Worm (Caenorhabditis elegans): ENCODE measurements around the gene oac-24.

Gene oac-24

ce11 chrV:4687944-4688505 lies 22.5 kb upstream of the oac-24 start, which contains the start of gene K03B4.2:
TSS of gene K03B4.2 (plus strand) at chrV:4687994.
- TF ChIP-seq ceh-18 (tag; optimal IDR thresholded peaks at IDR 0.05) = no peak
- TF ChIP-seq fkh-10 (GFP tag; optimal IDR thresholded peaks at IDR 0.05) = no peak
- TF ChIP-seq odd-2 (tag; optimal IDR thresholded peaks at IDR 0.05) = no peak
- TF ChIP-seq unc-42 (tag; optimal IDR thresholded peaks at IDR 0.05) = no peak
- no peak for TF ChIP-seq ceh-14 (tag; optimal IDR thresholded peaks at IDR 0.05)
- no peak for TF ChIP-seq ceh-2 (tag; optimal IDR thresholded peaks at IDR 0.05)
- TF ChIP-seq rnt-1 (tag; optimal IDR thresholded peaks at IDR 0.05) = no peak
- no peak for TF ChIP-seq hlh-6 (tag; optimal IDR thresholded peaks at IDR 0.05)
- no peak for TF ChIP-seq ceh-48 (tag; optimal IDR thresholded peaks at IDR 0.05)
- no peak for TF ChIP-seq ref-2 (tag; optimal IDR thresholded peaks at IDR 0.05)
- no peak for TF ChIP-seq ceh-31 (tag; optimal IDR thresholded peaks at IDR 0.05)
- no peak for TF ChIP-seq K02D7.2 (tag; optimal IDR thresholded peaks at IDR 0.05)
- no peak for TF ChIP-seq che-1 (tag; optimal IDR thresholded peaks at IDR 0.05)
- no peak for TF ChIP-seq ceh-24 (tag; optimal IDR thresholded peaks at IDR 0.05)
- no peak for TF ChIP-seq hlh-13 (GFP tag; optimal IDR thresholded peaks at IDR 0.05)
- no peak for TF ChIP-seq ceh-9 (tag; optimal IDR thresholded peaks at IDR 0.05)

- TF ChIP-seq unc-86 (tag; optimal IDR thresholded peaks at IDR 0.05) (no peak), ceh-9 (tag; optimal IDR thresholded peaks at IDR 0.05) (no peak)
Measured at ce11 chrV:4689234-4689633, 21.3 kb upstream of the oac-24 start, which contains the start of gene K03B4.1. TSS of gene K03B4.1 (plus strand) at chrV:4689330.

ce11 chrV:4691657-4692056 lies 18.9 kb upstream of the oac-24 start:
- TF ChIP-seq T23F11.4 (GFP tag; optimal IDR thresholded peaks at IDR 0.05) = no peak
- no peak for TF ChIP-seq ceh-19 (GFP tag; optimal IDR thresholded peaks at IDR 0.05)
- no peak for TF ChIP-seq ceh-34 (tag; optimal IDR thresholded peaks at IDR 0.05)
- no peak for TF ChIP-seq pax-1 (tag; optimal IDR thresholded peaks at IDR 0.05)
- no peak for TF ChIP-seq elt-2 (tag; optimal IDR thresholded peaks at IDR 0.05)
- no peak for TF ChIP-seq unc-55 (GFP tag; optimal IDR thresholded peaks at IDR 0.05)
- no peak for TF ChIP-seq ceh-9 (tag; optimal IDR thresholded peaks at IDR 0.05)
- no peak for TF ChIP-seq fkh-6 (tag; optimal IDR thresholded peaks at IDR 0.05)

ce11 chrV:4692382-4693281 lies 17.9 kb upstream of the oac-24 start, which contains the start of gene cpg-8:
TSS of gene cpg-8 (minus strand) at chrV:4692432.
- TF ChIP-seq dve-1 (tag; optimal IDR thresholded peaks at IDR 0.05) (no peak), ceh-19 (GFP tag; optimal IDR thresholded peaks at IDR 0.05) (no peak), ttx-3 (tag; optimal IDR thresholded peaks at IDR 0.05) (no peak), tbx-7 (tag; optimal IDR thresholded peaks at IDR 0.05) (no peak), ama-1 (optimal IDR thresholded peaks at IDR 0.05) (no peak), madf-2 (tag; optimal IDR thresholded peaks at IDR 0.05) (no peak), tbx-2 (tag; optimal IDR thresholded peaks at IDR 0.05) (no peak), hlh-30 (tag; optimal IDR thresholded peaks at IDR 0.05; ENCODE audit: insufficient read depth) (no peak), mec-3 (tag; optimal IDR thresholded peaks at IDR 0.05; ENCODE audit: borderline replicate concordance) (no peak), C08G9.2 (tag; optimal IDR thresholded peaks at IDR 0.05) (no peak), lin-11 (tag; optimal IDR thresholded peaks at IDR 0.05) (no peak), elt-4 (tag; optimal IDR thresholded peaks at IDR 0.05) (no peak), fkh-6 (tag; optimal IDR thresholded peaks at IDR 0.05) (no peak), rnt-1 (tag; optimal IDR thresholded peaks at IDR 0.05) (no peak)

Data from whole organism, late embryonic.